Fruit fly (Drosophila melanogaster): Measurements from ENCODE around the gene CG9521.
A peak's percentile ranks its signal among the peaks of the same experiment; 100 is the strongest.

The CG9521 gene

dm6 chrX:14839047-14839446 is 14.0 kb downstream of the CG9521 start, which contains the start of the genes CG32590 and Flo2 (continued):
- TF ChIP-seq Dref (GFP tag; IDR thresholded peaks at IDR 0.05) (peak; percentile 85), CG10209 (GFP tag; optimal IDR thresholded peaks at IDR 0.05) (peak; percentile 41), Ravus (GFP tag; IDR thresholded peaks at IDR 0.05) (peak; percentile 21), CG30403 (GFP tag; optimal IDR thresholded peaks at IDR 0.05) (peak; percentile 84), zen (tag; optimal IDR thresholded peaks at IDR 0.05) (peak; percentile 73), CG43689 (GFP tag; IDR thresholded peaks at IDR 0.05) (peak; percentile 57), sqz (GFP tag; optimal IDR thresholded peaks at IDR 0.05) (no peak), slou (GFP tag; optimal IDR thresholded peaks at IDR 0.05) (peak; percentile 56), NFAT (GFP tag; IDR thresholded peaks at IDR 0.05) (peak; percentile 73), CG8388 (GFP tag; optimal IDR thresholded peaks at IDR 0.05) (peak; percentile 58), CG9215 (GFP tag; IDR thresholded peaks at IDR 0.05) (peak; percentile 82), rib (GFP tag; IDR thresholded peaks at IDR 0.05) (peak; percentile 76), CG8944 (GFP tag; optimal IDR thresholded peaks at IDR 0.05) (peak; percentile 57), HmgZ (tag; optimal IDR thresholded peaks at IDR 0.05) (peak; percentile 69), Antp (GFP tag; optimal IDR thresholded peaks at IDR 0.05) (peak; percentile 65), CG3065 (GFP tag; optimal IDR thresholded peaks at IDR 0.05) (peak; percentile 37), gsb (GFP tag; IDR thresholded peaks at IDR 0.05) (0 out of 2 replicates have a peak, but pooled peaks have one; percentile 25), bab2 (GFP tag; optimal IDR thresholded peaks at IDR 0.05) (peak; percentile 54), B-H2 (GFP tag; optimal IDR thresholded peaks at IDR 0.05) (peak; percentile 69), CG3407 (GFP tag; optimal IDR thresholded peaks at IDR 0.05) (peak; percentile 20), Stat92E (GFP tag; optimal IDR thresholded peaks at IDR 0.05) (no peak), gfzf (GFP tag; optimal IDR thresholded peaks at IDR 0.05) (peak; percentile 18), CG11696 (GFP tag; IDR thresholded peaks at IDR 0.05) (no peak), run (tag; optimal IDR thresholded peaks at IDR 0.05) (no peak), pita (GFP tag; optimal IDR thresholded peaks at IDR 0.05) (no peak), CG11504 (tag; optimal IDR thresholded peaks at IDR 0.05) (peak; percentile 53), bcd (GFP tag; optimal IDR thresholded peaks at IDR 0.05) (peak; percentile 34), CG7786 (GFP tag; optimal IDR thresholded peaks at IDR 0.05) (peak; percentile 66), hkb (optimal IDR thresholded peaks at IDR 0.05) (no peak), hkb (GFP tag; IDR thresholded peaks at IDR 0.05) (peak; percentile 73), corto (GFP tag; optimal IDR thresholded peaks at IDR 0.05) (peak; percentile 38), oc (tag; optimal IDR thresholded peaks at IDR 0.05) (no peak), chinmo (GFP tag; IDR thresholded peaks at IDR 0.05; ENCODE audit: partially characterized antibody) (peak; percentile 96), E2f1 (GFP tag; IDR thresholded peaks at IDR 0.05) (peak; percentile 76), gcm2 (GFP tag; optimal IDR thresholded peaks at IDR 0.05) (no peak), crc (GFP tag; optimal IDR thresholded peaks at IDR 0.05) (peak; percentile 9), CG15011 (GFP tag; optimal IDR thresholded peaks at IDR 0.05) (no peak), Nf-YB (GFP tag; optimal IDR thresholded peaks at IDR 0.05) (no peak), CG34224 (GFP tag; IDR thresholded peaks at IDR 0.05; ENCODE audit: partially characterized antibody) (peak; percentile 98), Kr (GFP tag; optimal IDR thresholded peaks at IDR 0.05) (no peak), CG7928 (GFP tag; optimal IDR thresholded peaks at IDR 0.05) (peak; percentile 86), Gug (GFP tag; IDR thresholded peaks at IDR 0.05) (peak; percentile 73), CG7963 (GFP tag; IDR thresholded peaks at IDR 0.05; ENCODE audit: partially characterized antibody) (peak; percentile 96), Hr78 (GFP tag; optimal IDR thresholded peaks at IDR 0.05) (no peak), CG9932 (GFP tag; IDR thresholded peaks at IDR 0.05) (peak; percentile 93), br (optimal IDR thresholded peaks at IDR 0.05) (no peak), tup (GFP tag; optimal IDR thresholded peaks at IDR 0.05) (peak; percentile 55), Oaz (GFP tag; IDR thresholded peaks at IDR 0.05) (peak; percentile 72; the same call in 1 of the 2 replicates), ems (GFP tag; optimal IDR thresholded peaks at IDR 0.05) (peak; percentile 72), CG13123 (GFP tag; optimal IDR thresholded peaks at IDR 0.05) (peak; percentile 31), Ptx1 (GFP tag; IDR thresholded peaks at IDR 0.05) (peak; percentile 84)

All from whole organism, embryonic.